Worm (Caenorhabditis elegans): ENCODE results near the gene rgs-11.

ce11 chrX:14959393-14960073 lies 4.8 kb upstream of the rgs-11 start:
- TF ChIP-seq nhr-237 (tag; optimal IDR thresholded peaks at IDR 0.05): no peak
- TF ChIP-seq zag-1 (tag; optimal IDR thresholded peaks at IDR 0.05): no peak
- no peak for TF ChIP-seq nhr-76 (tag; optimal IDR thresholded peaks at IDR 0.05)

Measured in whole organism, L1 larva.